Fruit fly (Drosophila melanogaster) whole organism, embryonic: Measurements from ENCODE around the gene MBD-R2.

Source experiments
- CG17568 ChIP-seq: fragments of 200-800 bp; sonication (Bioruptor generic); optimal IDR thresholded peaks from 2 replicates; lab custom pipeline; 2018; ENCODE audit warnings: missing biosample characterization, mild to moderate bottlenecking, missing genetic modification characterization, moderate library complexity
- CG18262 ChIP-seq: fragments of 200-800 bp; optimal IDR thresholded peaks from 3 replicates; lab custom pipeline; 2019; ENCODE audit warnings: missing biosample characterization, mild to moderate bottlenecking, missing genetic modification characterization, moderate library complexity
- CG8359 ChIP-seq: fragments of 200-800 bp; sonication (Bioruptor generic); optimal IDR thresholded peaks from 2 replicates; lab custom pipeline; 2017; ENCODE audit warnings: missing biosample characterization, mild to moderate bottlenecking, missing genetic modification characterization, borderline replicate concordance
- Mes4 ChIP-seq: fragments of 200-800 bp; sonication (Bioruptor generic); optimal IDR thresholded peaks from 2 replicates; lab custom pipeline; 2016; ENCODE audit warnings: missing biosample characterization, missing genetic modification characterization
- Myb ChIP-seq: fragments of 200-800 bp; sonication (Bioruptor generic); optimal IDR thresholded peaks from 2 replicates; lab custom pipeline; 2016; ENCODE audit warnings: missing biosample characterization, missing genetic modification characterization
- Six4 ChIP-seq: fragments of 200-800 bp; sonication (Bioruptor generic); optimal IDR thresholded peaks from 2 replicates; lab custom pipeline; 2016; ENCODE audit warnings: missing biosample characterization, missing genetic modification characterization
- TFAM ChIP-seq: fragments of 200-800 bp; sonication (Bioruptor generic); optimal IDR thresholded peaks from 2 replicates; lab custom pipeline; 2017; ENCODE audit warnings: missing biosample characterization, missing genetic modification characterization, inconsistent platforms

DNA sequence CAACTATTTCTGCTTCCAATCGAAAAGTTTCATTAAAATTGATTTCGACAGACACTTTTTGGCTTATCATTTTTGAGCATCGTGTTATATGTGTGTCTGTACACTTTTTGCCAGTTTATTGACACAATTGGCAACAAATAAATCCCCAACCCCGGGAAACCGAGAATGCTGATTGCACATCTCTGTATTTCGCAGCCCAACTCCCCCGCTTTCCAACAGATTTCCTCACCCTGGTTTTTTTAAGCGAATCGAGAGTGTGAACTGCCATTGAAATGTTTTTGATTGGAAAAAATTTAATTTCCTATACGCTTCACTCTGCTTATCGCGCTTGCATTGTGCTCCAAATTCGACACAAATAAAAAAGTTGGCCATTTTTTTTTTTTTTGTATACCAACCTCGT, 29.2 kb downstream of the MBD-R2 start:
- no peak for TF ChIP-seq Myb
- TF ChIP-seq Six4 (GFP tag; lab: Kevin White, UChicago), result no peak
- no peak for TF ChIP-seq CG17568 (GFP tag; lab: Kevin White, UChicago)
- no peak for TF ChIP-seq TFAM (GFP tag; lab: Kevin White, UChicago)
- no peak for TF ChIP-seq Mes4 (GFP tag; lab: Kevin White, UChicago)
- TF ChIP-seq CG8359 (GFP tag; lab: Kevin White, UChicago), result no peak
- TF ChIP-seq CG18262 (tag; lab: Kevin White, UChicago), result no peak
